Worm (Caenorhabditis elegans) whole organism, mixed stage, embryonic: ENCODE data around the gene col-42.

Source experiments
- bed-3 ChIP-seq: fragments of 200-800 bp; sonication (Bioruptor generic); optimal IDR thresholded peaks from 3 replicates; lab custom pipeline; 2018; ENCODE audit warnings: mild to moderate bottlenecking, missing genetic modification characterization, moderate library complexity, missing compliant biosample characterization
- ceh-39 ChIP-seq: fragments of 150-350 bp; optimal IDR thresholded peaks from 2 replicates; lab custom pipeline; 2014; ENCODE audit warnings: missing biosample characterization, missing genetic modification characterization
- ceh-43 ChIP-seq: fragments of 200-800 bp; sonication (Bioruptor generic); optimal IDR thresholded peaks from 2 replicates; lab custom pipeline; 2018; ENCODE audit warnings: mild to moderate bottlenecking, missing genetic modification characterization, moderate library complexity, missing compliant biosample characterization
- ceh-83 ChIP-seq: fragments of 200-800 bp; sonication (Bioruptor generic); optimal IDR thresholded peaks from 2 replicates; lab custom pipeline; 2018; ENCODE audit warnings: mild to moderate bottlenecking, missing genetic modification characterization, missing compliant biosample characterization
- ces-1 ChIP-seq: fragments of 150-350 bp; optimal IDR thresholded peaks from 2 replicates; lab custom pipeline; 2014; ENCODE audit warnings: missing biosample characterization, missing genetic modification reagents, missing genetic modification characterization
- cnd-1 ChIP-seq: fragments of 200-800 bp; sonication (Bioruptor generic); optimal IDR thresholded peaks from 2 replicates; lab custom pipeline; 2018; ENCODE audit warnings: mild to moderate bottlenecking, missing genetic modification characterization, missing compliant biosample characterization
- drap-1 ChIP-seq: fragments of 200-800 bp; sonication (Bioruptor generic); optimal IDR thresholded peaks from 3 replicates; lab custom pipeline; 2018; ENCODE audit warnings: mild to moderate bottlenecking, missing genetic modification characterization, missing compliant biosample characterization
- elt-1 ChIP-seq: sonication (generic microtip); optimal IDR thresholded peaks from 2 replicates; lab custom pipeline; 2017; ENCODE audit warnings: missing genetic modification characterization, mild to moderate bottlenecking, missing compliant biosample characterization, antibody characterized with exemption, moderate library complexity, borderline replicate concordance; ENCODE audit not compliant: insufficient read depth
- elt-3 ChIP-seq: fragments of 150-350 bp; optimal IDR thresholded peaks from 2 replicates; lab custom pipeline; 2014; ENCODE audit warnings: missing biosample characterization, missing genetic modification characterization
- flh-1 ChIP-seq: fragments of 200-800 bp; sonication (Bioruptor generic); optimal IDR thresholded peaks from 2 replicates; lab custom pipeline; 2018; ENCODE audit warnings: mild to moderate bottlenecking, missing genetic modification characterization, moderate library complexity, missing compliant biosample characterization
- ham-2 ChIP-seq: fragments of 200-800 bp; sonication (Bioruptor generic); optimal IDR thresholded peaks from 2 replicates; lab custom pipeline; 2018; ENCODE audit warnings: mild to moderate bottlenecking, missing genetic modification characterization, missing compliant biosample characterization
- hlh-1 ChIP-seq: fragments of 150-350 bp; optimal IDR thresholded peaks from 2 replicates; lab custom pipeline; 2014; ENCODE audit warnings: missing biosample characterization, missing genetic modification reagents, missing genetic modification characterization
- lin-32 ChIP-seq: fragments of 200-800 bp; sonication (Bioruptor generic); optimal IDR thresholded peaks from 2 replicates; lab custom pipeline; 2018; ENCODE audit warnings: mild to moderate bottlenecking, missing genetic modification characterization, missing compliant biosample characterization
- lsy-2 ChIP-seq: fragments of 150-350 bp; optimal IDR thresholded peaks from 2 replicates; lab custom pipeline; 2014; ENCODE audit warnings: missing biosample characterization, missing genetic modification characterization
- nhr-12 ChIP-seq: fragments of 150-350 bp; optimal IDR thresholded peaks from 2 replicates; lab custom pipeline; 2014; ENCODE audit warnings: missing biosample characterization, missing genetic modification characterization
- nhr-2 ChIP-seq: fragments of 150-350 bp; optimal IDR thresholded peaks from 2 replicates; lab custom pipeline; 2014; ENCODE audit warnings: missing biosample characterization, missing genetic modification characterization
- nhr-237 ChIP-seq: fragments of 150-350 bp; optimal IDR thresholded peaks from 2 replicates; lab custom pipeline; 2014; ENCODE audit warnings: missing biosample characterization, missing genetic modification characterization
- nhr-28 ChIP-seq: fragments of 150-350 bp; optimal IDR thresholded peaks from 2 replicates; lab custom pipeline; 2014; ENCODE audit warnings: missing biosample characterization, missing genetic modification characterization
- pha-4 ChIP-seq: fragments of 150-350 bp; optimal IDR thresholded peaks from 2 replicates; lab custom pipeline; 2018; ENCODE audit warnings: missing biosample characterization, missing genetic modification reagents, missing genetic modification characterization
- sem-2 ChIP-seq: fragments of 200-800 bp; sonication (Bioruptor generic); optimal IDR thresholded peaks from 2 replicates; lab custom pipeline; 2018; ENCODE audit warnings: mild to moderate bottlenecking, missing genetic modification characterization, missing compliant biosample characterization
- snpc-4 ChIP-seq: fragments of 150-350 bp; optimal IDR thresholded peaks from 2 replicates; lab custom pipeline; 2014; ENCODE audit warnings: missing biosample characterization, missing genetic modification characterization
- sptf-1 ChIP-seq: sonication (generic microtip); optimal IDR thresholded peaks from 2 replicates; lab custom pipeline; 2017; ENCODE audit warnings: mild to moderate bottlenecking, missing genetic modification characterization, moderate library complexity, missing compliant biosample characterization
- tbx-8 ChIP-seq: fragments of 200-800 bp; sonication (Bioruptor generic); optimal IDR thresholded peaks from 2 replicates; lab custom pipeline; 2018; ENCODE audit warnings: mild to moderate bottlenecking, missing genetic modification characterization, moderate library complexity, missing compliant biosample characterization
- unc-120 ChIP-seq: sonication (generic microtip); optimal IDR thresholded peaks from 2 replicates; lab custom pipeline; 2017; ENCODE audit warnings: missing genetic modification characterization, missing compliant biosample characterization; ENCODE audit not compliant: poor library complexity, severe bottlenecking
- unc-62 ChIP-seq: fragments of 150-350 bp; optimal IDR thresholded peaks from 2 replicates; lab custom pipeline; 2014; ENCODE audit warnings: missing biosample characterization, missing genetic modification reagents, missing genetic modification characterization
- zip-8 ChIP-seq: fragments of 150-350 bp; optimal IDR thresholded peaks from 2 replicates; lab custom pipeline; 2014; ENCODE audit warnings: missing biosample characterization, missing genetic modification characterization
- ztf-11 ChIP-seq: fragments of 150-350 bp; optimal IDR thresholded peaks from 2 replicates; lab custom pipeline; 2014; ENCODE audit warnings: missing biosample characterization, missing genetic modification characterization

The col-42 gene

ce11 chrV:18670017-18670416 is 31.7 kb downstream of the col-42 start, which contains the start of gene Y69H2.10:
Gene Y69H2.10 (plus strand): TSS chrV:18670317.
- TF ChIP-seq ham-2 (GFP tag; lab: Kevin White, UChicago) (no peak), elt-3 (tag; lab: Kevin White, UChicago) (no peak), drap-1 (no peak), nhr-12 (tag; lab: Kevin White, UChicago) (no peak), cnd-1 (tag; lab: Kevin White, UChicago) (no peak), nhr-237 (tag; lab: Kevin White, UChicago) (no peak), hlh-1 (tag; lab: Kevin White, UChicago) (no peak), snpc-4 (tag; lab: Kevin White, UChicago) (no peak), unc-120 (tag; lab: Kevin White, UChicago) (no peak), lsy-2 (tag; lab: Kevin White, UChicago) (no peak), ztf-11 (tag; lab: Kevin White, UChicago) (no peak), elt-1 (tag; lab: Kevin White, UChicago) (no peak), ceh-39 (tag; lab: Kevin White, UChicago) (no peak), flh-1 (GFP tag; lab: Kevin White, UChicago) (no peak), unc-62 (GFP tag; lab: Kevin White, UChicago) (no peak), pha-4 (tag; lab: Kevin White, UChicago) (no peak)

ce11 chrV:18671811-18672210 is 33.5 kb downstream of the col-42 start:
- no peak for TF ChIP-seq nhr-2 (tag; lab: Kevin White, UChicago)
- TF ChIP-seq ceh-83: no peak
- no peak for TF ChIP-seq unc-120 (tag; lab: Kevin White, UChicago)
- TF ChIP-seq lin-32 (GFP tag; lab: Kevin White, UChicago): no peak
- TF ChIP-seq ham-2 (GFP tag; lab: Kevin White, UChicago): no peak
- no peak for TF ChIP-seq tbx-8
- no peak for TF ChIP-seq ces-1 (GFP tag; lab: Kevin White, UChicago)
- TF ChIP-seq bed-3 (GFP tag; lab: Kevin White, UChicago): no peak

- TF ChIP-seq drap-1 (peak; percentile 52), sptf-1 (tag; lab: Kevin White, UChicago) (no peak)
- TF ChIP-seq, all 35 proteins: peak for 1
Measured at ce11 chrV:18674367-18674766, 36.1 kb downstream of the col-42 start.

ce11 chrV:18684455-18684987 is 46.2 kb downstream of the col-42 start, which contains the start of gene Y69H2.17:
Gene Y69H2.17 (plus strand): TSS chrV:18684937.
- TF ChIP-seq ces-1 (GFP tag; lab: Kevin White, UChicago) (peak; percentile 28), drap-1 (no peak), tbx-8 (no peak), ceh-43 (GFP tag; lab: Kevin White, UChicago) (no peak)

- TF ChIP-seq zip-8 (tag; lab: Kevin White, UChicago) (no peak), elt-3 (tag; lab: Kevin White, UChicago) (no peak), flh-1 (GFP tag; lab: Kevin White, UChicago) (no peak), ceh-39 (tag; lab: Kevin White, UChicago) (no peak), ceh-43 (GFP tag; lab: Kevin White, UChicago) (no peak), nhr-28 (no peak), nhr-237 (tag; lab: Kevin White, UChicago) (no peak), nhr-12 (tag; lab: Kevin White, UChicago) (no peak), sem-2 (no peak), pha-4 (tag; lab: Kevin White, UChicago) (no peak)
- TF ChIP-seq, all 35 proteins: peak for 0
Measured at ce11 chrV:18687361-18687760, 49.1 kb downstream of the col-42 start.
